Worm (Caenorhabditis elegans) whole organism, young adult: ENCODE measurements around the gene haf-3.

Experiments used
- B0019.2 ChIP-seq: fragments of 200-800 bp; sonication (Bioruptor generic); conservative IDR thresholded peaks from 2 replicates; pipeline ENCODE4 v1.3.6; 2022; ENCODE audit warnings: missing genetic modification reagents, missing genetic modification characterization, missing compliant biosample characterization
- B0261.1 ChIP-seq: sonication (generic microtip); optimal IDR thresholded peaks from 2 replicates; lab custom pipeline; 2016; ENCODE audit warnings: mild to moderate bottlenecking, missing genetic modification characterization, moderate library complexity, missing compliant biosample characterization
- B0336.3 ChIP-seq: fragments of 200-800 bp; sonication (Bioruptor generic); IDR thresholded peaks from 2 replicates; pipeline ENCODE4 v1.3.6; 2022; ENCODE audit warnings: missing genetic modification characterization, missing compliant biosample characterization
- F10E7.11 ChIP-seq: sonication (generic microtip); optimal IDR thresholded peaks from 2 replicates; lab custom pipeline; 2017; ENCODE audit warnings: mild to moderate bottlenecking, missing genetic modification characterization, moderate library complexity, missing compliant biosample characterization
- F22D6.2 ChIP-seq: sonication (generic microtip); optimal IDR thresholded peaks from 2 replicates; lab custom pipeline; 2016; ENCODE audit warnings: mild to moderate bottlenecking, missing genetic modification characterization, missing compliant biosample characterization
- F49E8.2 ChIP-seq: sonication (generic microtip); optimal IDR thresholded peaks from 3 replicates; lab custom pipeline; 2017; ENCODE audit warnings: missing genetic modification characterization, mild to moderate bottlenecking, missing compliant biosample characterization, antibody characterized with exemption, moderate library complexity; ENCODE audit not compliant: insufficient read depth
- K11D2.4 ChIP-seq: fragments of 200-800 bp; sonication (Bioruptor generic); IDR thresholded peaks from 2 replicates; pipeline ENCODE4 v1.3.6; 2022; ENCODE audit warnings: missing genetic modification reagents, missing genetic modification characterization, missing compliant biosample characterization
- K12H6.12 ChIP-seq: fragments of 200-800 bp; sonication (Bioruptor generic); optimal IDR thresholded peaks from 2 replicates; lab custom pipeline; 2018; ENCODE audit warnings: mild to moderate bottlenecking, missing genetic modification characterization, missing compliant biosample characterization
- Y56A3A.18 ChIP-seq: fragments of 200-800 bp; sonication (Bioruptor generic); IDR thresholded peaks from 2 replicates; pipeline ENCODE4 v1.3.6; 2022; ENCODE audit warnings: missing genetic modification reagents, missing genetic modification characterization, missing compliant biosample characterization
- Y79H2A.3 ChIP-seq: fragments of 200-800 bp; sonication (Bioruptor generic); conservative IDR thresholded peaks from 2 replicates; pipeline ENCODE4 v1.3.6; 2022; ENCODE audit warnings: missing genetic modification reagents, missing genetic modification characterization, missing compliant biosample characterization
- akir-1 ChIP-seq: fragments of 200-800 bp; sonication (Bioruptor generic); optimal IDR thresholded peaks from 2 replicates; lab custom pipeline; 2018; ENCODE audit warnings: mild to moderate bottlenecking, missing genetic modification characterization, moderate library complexity, missing compliant biosample characterization
- aptf-2 ChIP-seq: fragments of 200-800 bp; sonication (Bioruptor generic); conservative IDR thresholded peaks from 2 replicates; pipeline ENCODE4 v1.3.6; 2022; ENCODE audit warnings: missing genetic modification reagents, missing genetic modification characterization, missing compliant biosample characterization
- attf-6 ChIP-seq: fragments of 200-800 bp; sonication (Bioruptor generic); IDR thresholded peaks from 2 replicates; pipeline ENCODE4 v1.3.6; 2022; ENCODE audit warnings: missing genetic modification reagents, missing genetic modification characterization, missing compliant biosample characterization
- bed-1 ChIP-seq: fragments of 200-800 bp; sonication (Bioruptor generic); IDR thresholded peaks from 2 replicates; pipeline ENCODE4 v1.3.6; 2022; ENCODE audit warnings: missing genetic modification reagents, missing genetic modification characterization, missing compliant biosample characterization
- ccch-3 ChIP-seq: fragments of 200-800 bp; sonication (Bioruptor generic); optimal IDR thresholded peaks from 2 replicates; lab custom pipeline; 2018; ENCODE audit warnings: mild to moderate bottlenecking, missing genetic modification characterization, missing compliant biosample characterization
- cebp-2 ChIP-seq: fragments of 200-800 bp; sonication (Bioruptor generic); IDR thresholded peaks from 2 replicates; pipeline ENCODE4 v1.3.6; 2022; ENCODE audit warnings: missing genetic modification characterization, missing compliant biosample characterization
- ceh-40 ChIP-seq: fragments of 200-800 bp; sonication (Bioruptor generic); IDR thresholded peaks from 2 replicates; pipeline ENCODE4 v1.3.6; 2022; ENCODE audit warnings: missing genetic modification characterization, missing compliant biosample characterization
- ceh-79 ChIP-seq: sonication (generic microtip); optimal IDR thresholded peaks from 2 replicates; lab custom pipeline; 2017; ENCODE audit warnings: mild to moderate bottlenecking, missing genetic modification characterization, missing compliant biosample characterization
- ceh-91 ChIP-seq: fragments of 200-800 bp; sonication (Bioruptor generic); IDR thresholded peaks from 2 replicates; pipeline ENCODE4 v1.3.6; 2022; ENCODE audit warnings: missing genetic modification reagents, missing genetic modification characterization, missing compliant biosample characterization
- efl-1 ChIP-seq: fragments of 150-350 bp; optimal IDR thresholded peaks from 2 replicates; lab custom pipeline; 2014; ENCODE audit warnings: missing biosample characterization, missing genetic modification reagents, missing genetic modification characterization
- hrde-1 ChIP-seq: sonication (generic microtip); optimal IDR thresholded peaks from 2 replicates; lab custom pipeline; 2016; ENCODE audit warnings: missing genetic modification characterization, mild to moderate bottlenecking, missing compliant biosample characterization, moderate library complexity, missing genotype, missing genetic modification reagents, borderline replicate concordance
- lag-1 ChIP-seq: fragments of 200-800 bp; sonication (Bioruptor generic); IDR thresholded peaks from 2 replicates; pipeline ENCODE4 v1.3.6; 2022; ENCODE audit warnings: missing genetic modification reagents, missing genetic modification characterization, missing compliant biosample characterization
- let-526 ChIP-seq: fragments of 200-800 bp; sonication (Bioruptor generic); IDR thresholded peaks from 2 replicates; pipeline ENCODE4 v1.3.6; 2022; ENCODE audit warnings: missing genetic modification reagents, missing genetic modification characterization, missing compliant biosample characterization
- let-607 ChIP-seq, 2 experiments: fragments of 200-800 bp in 1 of 2; sonication (Bioruptor generic) in 1 of 2; sonication (generic microtip) in 1 of 2; optimal IDR thresholded peaks; 2 replicates each; lab custom pipeline; 2016 to 2018; ENCODE audit warnings: mild to moderate bottlenecking in 2 of 2, missing compliant biosample characterization in 2 of 2, missing genetic modification characterization in 2 of 2, moderate library complexity in 2 of 2, missing genotype in 1 of 2
- lin-54 ChIP-seq: fragments of 200-800 bp; sonication (Bioruptor generic); optimal IDR thresholded peaks from 2 replicates; lab custom pipeline; 2018; ENCODE audit warnings: mild to moderate bottlenecking, missing genetic modification characterization, missing compliant biosample characterization
- mes-4 ChIP-seq: sonication (generic microtip); optimal IDR thresholded peaks from 2 replicates; lab custom pipeline; 2016; ENCODE audit warnings: missing genotype, missing genetic modification characterization, missing compliant biosample characterization
- nfya-2 ChIP-seq: fragments of 200-800 bp; sonication (Bioruptor generic); IDR thresholded peaks from 2 replicates; pipeline ENCODE4 v1.3.6; 2022; ENCODE audit warnings: missing genetic modification reagents, missing genetic modification characterization, missing compliant biosample characterization
- pha-4 ChIP-seq: fragments of 150-350 bp; sonication (generic microtip); optimal IDR thresholded peaks from 2 replicates; lab custom pipeline; 2014; ENCODE audit warnings: missing biosample characterization, missing genetic modification reagents, missing genetic modification characterization
- rec-8 ChIP-seq, 2 experiments: sonication (generic microtip); optimal IDR thresholded peaks; 2 replicates each; lab custom pipeline; 2016; ENCODE audit warnings: mild to moderate bottlenecking in 2 of 2, missing genetic modification characterization in 2 of 2, missing genetic modification reagents in 2 of 2, missing genotype in 2 of 2, missing biosample characterization in 1 of 2, missing compliant biosample characterization in 1 of 2, moderate library complexity in 1 of 2
- rpc-1 ChIP-seq, 2 experiments: fragments of 150-350 bp in 1 of 2; sonication (generic microtip) in 1 of 2; optimal IDR thresholded peaks; 2 replicates each; lab custom pipeline; 2014 to 2018; ENCODE audit warnings: missing biosample characterization in 1 of 2, missing genetic modification characterization in 1 of 2, missing genetic modification reagents in 1 of 2, missing genotype in 1 of 2
- sea-2 ChIP-seq: fragments of 200-800 bp; sonication (Bioruptor generic); IDR thresholded peaks from 2 replicates; pipeline ENCODE4 v1.3.6; 2022; ENCODE audit warnings: missing genetic modification characterization, missing compliant biosample characterization
- snpc-1.3 ChIP-seq: sonication (generic microtip); optimal IDR thresholded peaks from 2 replicates; lab custom pipeline; 2017; ENCODE audit warnings: missing genetic modification characterization, mild to moderate bottlenecking, missing compliant biosample characterization, antibody characterized with exemption, moderate library complexity, missing genotype, missing genetic modification reagents; ENCODE audit not compliant: insufficient read depth
- snpc-4 ChIP-seq, 5 experiments: fragments of 150-350 bp in 1 of 5; sonication (generic microtip) in 4 of 5; optimal IDR thresholded peaks; 2 replicates each; lab custom pipeline; 2014 to 2018; ENCODE audit warnings: missing genetic modification characterization in 5 of 5, missing biosample characterization in 3 of 5, antibody characterized with exemption in 2 of 5, mild to moderate bottlenecking in 2 of 5, missing compliant biosample characterization in 2 of 5, missing genotype in 2 of 5, moderate library complexity in 2 of 5, missing genetic modification reagents in 1 of 5
- unc-130 ChIP-seq: sonication (generic microtip); optimal IDR thresholded peaks from 2 replicates; lab custom pipeline; 2016; ENCODE audit warnings: missing genetic modification reagents, missing genetic modification characterization, missing compliant biosample characterization
- unc-62 ChIP-seq: fragments of 150-350 bp; optimal IDR thresholded peaks from 2 replicates; lab custom pipeline; 2014; ENCODE audit warnings: missing biosample characterization, missing genetic modification reagents, missing genetic modification characterization
- zim-3 ChIP-seq: sonication (generic microtip); optimal IDR thresholded peaks from 2 replicates; lab custom pipeline; 2017; ENCODE audit warnings: mild to moderate bottlenecking, missing genetic modification characterization, moderate library complexity, missing compliant biosample characterization
- ztf-25 ChIP-seq: fragments of 200-800 bp; sonication (Bioruptor generic); IDR thresholded peaks from 2 replicates; pipeline ENCODE4 v1.3.6; 2022; ENCODE audit warnings: missing genetic modification reagents, missing genetic modification characterization, missing compliant biosample characterization

Gene haf-3

DNA sequence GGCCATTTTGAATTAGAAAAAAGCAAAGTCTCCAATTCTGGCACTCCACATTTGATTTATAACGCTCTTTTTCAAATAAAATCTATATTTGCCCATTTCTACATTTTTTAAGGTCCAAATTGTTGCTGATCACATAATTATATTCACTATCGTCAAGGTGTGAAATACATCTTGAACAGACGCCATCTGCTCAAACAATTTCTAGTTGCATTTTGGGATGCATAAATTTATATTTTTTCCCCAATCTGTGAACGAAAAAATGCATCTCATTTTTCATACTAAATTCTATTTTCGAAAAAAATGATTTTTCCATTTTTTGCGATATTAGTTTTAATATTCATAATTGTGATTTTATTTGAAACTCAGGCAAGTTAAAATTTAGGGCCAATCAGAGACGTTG, 27.3 kb upstream of the haf-3 start, which contains the start of gene T26E4.7:
T26E4.7 (plus strand) TSS at position 301 of the 400 bp plus-strand sequence.
- TF ChIP-seq rec-8 (tag; optimal IDR thresholded peaks at IDR 0.05; lab: Kevin White, UChicago) (no peak), K12H6.12 (tag; lab: Kevin White, UChicago) (no peak), unc-62 (GFP tag; lab: Kevin White, UChicago) (no peak), cebp-2 (GFP tag; lab: Robert Waterston, UW) (no peak), nfya-2 (GFP tag; lab: Robert Waterston, UW) (no peak), zim-3 (tag; lab: Kevin White, UChicago) (no peak), unc-130 (GFP tag; lab: Kevin White, UChicago) (no peak), snpc-4 (GFP tag; optimal IDR thresholded peaks at IDR 0.05; lab: Kevin White, UChicago) (no peak), snpc-4 (tag; optimal IDR thresholded peaks at IDR 0.05; lab: Kevin White, UChicago) (no peak), ztf-25 (no peak), snpc-1.3 (no peak), ceh-79 (tag; lab: Kevin White, UChicago) (no peak), mes-4 (no peak), rpc-1 (optimal IDR thresholded peaks at IDR 0.05; lab: Kevin White, UChicago) (no peak), rpc-1 (tag; optimal IDR thresholded peaks at IDR 0.05; lab: Kevin White, UChicago) (no peak), attf-6 (GFP tag; lab: Robert Waterston, UW) (no peak), ceh-91 (GFP tag; lab: Robert Waterston, UW) (no peak), bed-1 (GFP tag; lab: Robert Waterston, UW) (no peak), B0336.3 (no peak)

DNA sequence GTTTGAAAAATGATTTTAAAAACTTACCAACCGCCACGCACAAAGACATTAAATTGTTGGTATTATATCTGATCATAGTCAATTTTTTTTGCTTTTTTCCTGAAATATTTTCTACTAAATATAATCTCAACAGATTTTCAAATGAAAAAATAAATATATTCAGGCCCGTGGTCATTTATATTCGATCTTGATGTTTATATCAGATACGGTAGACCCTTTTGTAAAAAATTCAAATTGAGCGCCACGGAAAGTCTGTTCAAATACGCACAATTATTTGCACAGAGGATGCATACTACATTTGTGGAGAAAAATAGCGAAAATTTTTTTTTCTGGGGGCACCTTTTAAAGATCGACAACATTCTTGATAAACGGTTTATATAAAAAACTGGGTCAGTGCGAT, 26.4 kb upstream of the haf-3 start, which contains the start of gene T26E4.4:
T26E4.4 (minus strand) TSS at position 101 of the 400 bp plus-strand sequence.
- TF ChIP-seq F49E8.2 (no peak), B0261.1 (tag; lab: Kevin White, UChicago) (no peak), Y79H2A.3 (GFP tag; lab: Robert Waterston, UW) (no peak), efl-1 (GFP tag; lab: Kevin White, UChicago) (no peak)
- TF ChIP-seq, all 124 proteins: peak for 0

DNA sequence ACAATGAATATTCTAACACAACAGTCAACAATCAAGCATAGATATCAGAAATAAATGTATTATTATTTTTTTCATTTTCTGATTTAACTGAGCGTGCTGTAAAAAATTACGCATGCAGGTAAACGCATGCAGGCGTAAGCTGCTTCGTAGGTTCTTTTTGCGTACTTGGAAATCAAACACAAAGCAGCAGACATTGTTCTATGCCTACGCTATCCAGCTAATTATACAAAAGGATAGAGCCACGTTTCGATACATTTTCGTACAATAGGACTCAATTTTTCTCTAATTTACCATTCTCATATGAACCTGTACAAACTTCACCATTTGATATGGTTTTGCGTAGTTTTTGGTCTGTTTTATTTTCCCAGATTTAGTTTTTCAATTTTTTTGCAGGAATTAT, 16.5 kb upstream of the haf-3 start, which contains the start of gene T26E4.3:
T26E4.3 (plus strand) TSS at position 301 of the 400 bp plus-strand sequence.
- TF ChIP-seq lin-54 (no peak), F22D6.2 (tag; lab: Kevin White, UChicago) (no peak)

DNA sequence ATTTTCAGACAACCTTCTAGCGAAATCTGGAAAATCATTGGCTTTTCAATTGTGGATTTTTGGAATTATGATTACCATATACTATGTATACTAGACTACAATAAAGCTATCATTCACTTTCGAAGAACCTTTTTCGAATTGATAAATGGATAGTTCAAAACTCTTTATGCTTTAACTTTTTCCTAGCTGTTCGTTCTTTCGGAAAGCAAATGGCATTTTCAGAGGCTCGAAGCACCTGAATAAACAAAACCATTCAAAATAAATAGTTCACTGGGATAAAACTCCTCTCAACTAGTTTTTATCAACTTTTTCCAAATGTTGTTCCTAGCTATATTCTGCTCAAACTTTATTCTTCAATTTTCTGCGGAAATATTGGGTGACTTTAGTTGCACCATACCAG, 15.1 kb upstream of the haf-3 start, which contains the start of gene T26E4.2:
T26E4.2 (plus strand) TSS at position 301 of the 400 bp plus-strand sequence.
- no peak for TF ChIP-seq ccch-3
- TF ChIP-seq ceh-40 = no peak
- TF ChIP-seq let-607 (tag; optimal IDR thresholded peaks at IDR 0.05; lab: Kevin White, UChicago) = no peak
- no peak for TF ChIP-seq aptf-2 (GFP tag; lab: Robert Waterston, UW)
- TF ChIP-seq lag-1 (GFP tag; lab: Robert Waterston, UW) = no peak
- TF ChIP-seq Y56A3A.18 (GFP tag; lab: Robert Waterston, UW) = no peak
- no peak for TF ChIP-seq B0019.2 (GFP tag; lab: Robert Waterston, UW)
- no peak for TF ChIP-seq nfya-2 (GFP tag; lab: Robert Waterston, UW)
- no peak for TF ChIP-seq let-526 (GFP tag; lab: Robert Waterston, UW)
- TF ChIP-seq K11D2.4 = no peak
- no peak for TF ChIP-seq sea-2 (GFP tag; lab: Robert Waterston, UW)
- no peak for TF ChIP-seq hrde-1 (tag; lab: Kevin White, UChicago)
- no peak for TF ChIP-seq rpc-1 (optimal IDR thresholded peaks at IDR 0.05; lab: Kevin White, UChicago)
- TF ChIP-seq rpc-1 (tag; optimal IDR thresholded peaks at IDR 0.05; lab: Kevin White, UChicago) = no peak
- TF ChIP-seq pha-4 = no peak
- TF ChIP-seq ztf-25 = no peak
- TF ChIP-seq akir-1 (GFP tag; lab: Kevin White, UChicago) = no peak
- TF ChIP-seq F10E7.11 (tag; lab: Kevin White, UChicago) = no peak
